Worm (Caenorhabditis elegans) whole organism, L4 larva: ENCODE data around the gene nhr-260.

Experiments used
- Y5F2A.4 ChIP-seq: fragments of 200-800 bp; sonication (Bioruptor generic); optimal IDR thresholded peaks from 2 replicates; lab custom pipeline; 2018; ENCODE audit warnings: mild to moderate bottlenecking, missing genetic modification characterization, missing compliant biosample characterization
- ama-1 ChIP-seq: fragments of 150-350 bp; optimal IDR thresholded peaks from 2 replicates; lab custom pipeline; 2014; ENCODE audit warnings: inconsistent platforms, mixed read lengths
- attf-4 ChIP-seq: sonication (generic microtip); optimal IDR thresholded peaks from 3 replicates; lab custom pipeline; 2017; ENCODE audit warnings: missing biosample characterization, missing genetic modification characterization
- ceh-32 ChIP-seq: sonication (generic microtip); optimal IDR thresholded peaks from 2 replicates; lab custom pipeline; 2016; ENCODE audit warnings: mild to moderate bottlenecking, missing genetic modification characterization, missing compliant biosample characterization; ENCODE audit not compliant: poor library complexity
- hif-1 ChIP-seq, 2 experiments: sonication (generic microtip); optimal IDR thresholded peaks; 2 replicates each; lab custom pipeline; 2016 to 2017; ENCODE audit warnings: missing compliant biosample characterization in 2 of 2, missing genetic modification characterization in 2 of 2, missing genetic modification reagents in 2 of 2, missing genotype in 2 of 2, mild to moderate bottlenecking in 1 of 2
- nhr-11 ChIP-seq: fragments of 150-350 bp; optimal IDR thresholded peaks from 2 replicates; lab custom pipeline; 2014; ENCODE audit warnings: missing biosample characterization, missing genetic modification characterization

ce11 chrV:1471078-1471969 is 40.1 kb downstream of the nhr-260 start:
- TF ChIP-seq nhr-11 (peak; percentile 17), ama-1 (no peak), attf-4 (tag; lab: Kevin White, UChicago) (no peak), Y5F2A.4 (GFP tag; lab: Kevin White, UChicago) (no peak), hif-1 (tag; optimal IDR thresholded peaks at IDR 0.05; lab: Kevin White, UChicago) (no peak), ceh-32 (tag; lab: Kevin White, UChicago) (no peak)
